Fruit fly (Drosophila melanogaster) whole organism, embryonic: ENCODE data around the gene CG18301.
A peak's percentile ranks its signal among the peaks of the same experiment; 100 is the strongest.

Source experiments
- Bgb ChIP-seq: fragments of 200-800 bp; sonication (Bioruptor generic); IDR thresholded peaks from 2 replicates; pipeline ENCODE4 v1.3.6; 2022; ENCODE audit warnings: missing biosample characterization, missing genetic modification characterization; ENCODE audit not compliant: partially characterized antibody
- CG11398 ChIP-seq: fragments of 200-800 bp; sonication (Bioruptor generic); optimal IDR thresholded peaks from 2 replicates; lab custom pipeline; 2016; ENCODE audit warnings: missing biosample characterization, missing genetic modification characterization
- CG12236 ChIP-seq: fragments of 200-800 bp; sonication (Bioruptor generic); optimal IDR thresholded peaks from 2 replicates; lab custom pipeline; 2016; ENCODE audit warnings: missing biosample characterization, missing genetic modification characterization
- CG12659 ChIP-seq: fragments of 200-800 bp; sonication (Bioruptor generic); optimal IDR thresholded peaks from 3 replicates; lab custom pipeline; 2017; ENCODE audit warnings: mild to moderate bottlenecking, missing biosample characterization, missing genetic modification reagents, missing genetic modification characterization
- CG14860 ChIP-seq: fragments of 200-800 bp; sonication (Bioruptor generic); IDR thresholded peaks from 3 replicates; pipeline ENCODE4 v1.3.6; 2022; ENCODE audit warnings: missing biosample characterization, missing genetic modification characterization; ENCODE audit not compliant: partially characterized antibody
- CG15011 ChIP-seq: fragments of 200-800 bp; sonication (Bioruptor generic); optimal IDR thresholded peaks from 3 replicates; lab custom pipeline; 2018; ENCODE audit warnings: missing biosample characterization, mild to moderate bottlenecking, missing genetic modification characterization
- CG15269 ChIP-seq: fragments of 200-800 bp; sonication (Bioruptor generic); optimal IDR thresholded peaks from 2 replicates; lab custom pipeline; 2018; ENCODE audit warnings: missing biosample characterization, mild to moderate bottlenecking, missing genetic modification characterization, moderate library complexity
- CG15479 ChIP-seq: fragments of 200-800 bp; sonication (Bioruptor generic); optimal IDR thresholded peaks from 3 replicates; lab custom pipeline; 2019; ENCODE audit warnings: missing biosample characterization, mild to moderate bottlenecking, missing genetic modification characterization, moderate library complexity
- CG15601 ChIP-seq: fragments of 200-800 bp; sonication (Bioruptor generic); optimal IDR thresholded peaks from 3 replicates; lab custom pipeline; 2019; ENCODE audit warnings: missing biosample characterization, mild to moderate bottlenecking, missing genetic modification characterization, moderate library complexity
- CG16815 ChIP-seq: fragments of 200-800 bp; sonication (Bioruptor generic); optimal IDR thresholded peaks from 3 replicates; lab custom pipeline; 2017; ENCODE audit warnings: missing biosample characterization, mild to moderate bottlenecking, missing genetic modification characterization
- CG17328 ChIP-seq: fragments of 200-800 bp; sonication (Bioruptor generic); IDR thresholded peaks from 2 replicates; pipeline ENCODE4 v1.3.6; 2022; ENCODE audit warnings: missing biosample characterization, missing genetic modification characterization
- CG2129 ChIP-seq: fragments of 200-800 bp; sonication (Bioruptor generic); IDR thresholded peaks from 2 replicates; pipeline ENCODE4 v1.3.6; 2022; ENCODE audit warnings: missing biosample characterization, missing genetic modification characterization; ENCODE audit not compliant: partially characterized antibody
- CG2199 ChIP-seq: fragments of 200-800 bp; sonication (Bioruptor generic); IDR thresholded peaks from 3 replicates; pipeline ENCODE4 v1.3.6; 2022; ENCODE audit warnings: missing biosample characterization, missing genetic modification characterization
- CG2202 ChIP-seq: fragments of 200-800 bp; sonication (Bioruptor generic); optimal IDR thresholded peaks from 2 replicates; lab custom pipeline; 2018; ENCODE audit warnings: missing biosample characterization, mild to moderate bottlenecking, missing genetic modification characterization
- CG31388 ChIP-seq: fragments of 200-800 bp; sonication (Bioruptor generic); optimal IDR thresholded peaks from 2 replicates; lab custom pipeline; 2016; ENCODE audit warnings: missing biosample characterization, missing genetic modification characterization
- CG32532 ChIP-seq: fragments of 200-800 bp; sonication (Bioruptor generic); IDR thresholded peaks from 2 replicates; pipeline ENCODE4 v1.3.6; 2022; ENCODE audit warnings: missing biosample characterization, missing genetic modification characterization
- CG34224 ChIP-seq: fragments of 200-800 bp; sonication (Bioruptor generic); IDR thresholded peaks from 3 replicates; pipeline ENCODE4 v1.3.6; 2022; ENCODE audit warnings: missing biosample characterization, missing genetic modification characterization; ENCODE audit not compliant: partially characterized antibody
- CG3995 ChIP-seq: fragments of 200-800 bp; sonication (Bioruptor generic); optimal IDR thresholded peaks from 3 replicates; lab custom pipeline; 2016; ENCODE audit warnings: missing biosample characterization, missing genetic modification characterization
- CG4360 ChIP-seq: fragments of 200-800 bp; sonication (Bioruptor generic); IDR thresholded peaks from 2 replicates; pipeline ENCODE4 v1.3.6; 2022; ENCODE audit warnings: missing biosample characterization, missing genetic modification characterization
- CG43689 ChIP-seq: fragments of 200-800 bp; sonication (Bioruptor generic); IDR thresholded peaks from 2 replicates; pipeline ENCODE4 v1.3.6; 2022; ENCODE audit warnings: missing biosample characterization, missing genetic modification characterization
- CG4820 ChIP-seq: fragments of 200-800 bp; sonication (Bioruptor generic); optimal IDR thresholded peaks from 3 replicates; lab custom pipeline; 2016; ENCODE audit warnings: missing biosample characterization, missing genetic modification characterization
- CG5245 ChIP-seq: fragments of 200-800 bp; sonication (Bioruptor generic); optimal IDR thresholded peaks from 3 replicates; lab custom pipeline; 2016; ENCODE audit warnings: missing biosample characterization, missing genetic modification characterization
- CG6791 ChIP-seq: fragments of 200-800 bp; sonication (Bioruptor generic); IDR thresholded peaks from 3 replicates; pipeline ENCODE4 v1.3.6; 2022; ENCODE audit warnings: missing biosample characterization, missing genetic modification characterization; ENCODE audit not compliant: partially characterized antibody
- CG6813 ChIP-seq: fragments of 200-800 bp; sonication (Bioruptor generic); optimal IDR thresholded peaks from 2 replicates; lab custom pipeline; 2017; ENCODE audit warnings: missing biosample characterization, missing genetic modification characterization, mild to moderate bottlenecking, moderate library complexity, missing genetic modification reagents
- CG7987 ChIP-seq: fragments of 200-800 bp; sonication (Bioruptor generic); optimal IDR thresholded peaks from 2 replicates; lab custom pipeline; 2018; ENCODE audit warnings: missing biosample characterization, mild to moderate bottlenecking, missing genetic modification characterization, moderate library complexity
- CG9727 ChIP-seq: fragments of 200-800 bp; sonication (Bioruptor generic); optimal IDR thresholded peaks from 3 replicates; lab custom pipeline; 2017; ENCODE audit warnings: missing biosample characterization, mild to moderate bottlenecking, missing genetic modification characterization
- Ets65A ChIP-seq: fragments of 200-800 bp; sonication (Bioruptor generic); peaks from one replicate; lab custom pipeline; 2016; ENCODE audit warnings: missing biosample characterization, missing genetic modification characterization
- Ptx1 ChIP-seq: fragments of 200-800 bp; sonication (Bioruptor generic); IDR thresholded peaks from 2 replicates; pipeline ENCODE4 v1.3.6; 2022; ENCODE audit warnings: missing biosample characterization, missing genetic modification characterization
- Six4 ChIP-seq: fragments of 200-800 bp; sonication (Bioruptor generic); optimal IDR thresholded peaks from 2 replicates; lab custom pipeline; 2016; ENCODE audit warnings: missing biosample characterization, missing genetic modification characterization
- Sry-β ChIP-seq: fragments of 200-800 bp; sonication (Bioruptor generic); optimal IDR thresholded peaks from 2 replicates; lab custom pipeline; 2018; ENCODE audit warnings: missing biosample characterization, mild to moderate bottlenecking, missing genetic modification characterization, moderate library complexity
- TFAM ChIP-seq: fragments of 200-800 bp; sonication (Bioruptor generic); optimal IDR thresholded peaks from 2 replicates; lab custom pipeline; 2017; ENCODE audit warnings: missing biosample characterization, missing genetic modification characterization, inconsistent platforms
- Tbp ChIP-seq: fragments of >200 bp; optimal IDR thresholded peaks from 2 replicates; lab custom pipeline; 2018; ENCODE audit warnings: missing biosample characterization, missing genetic modification characterization
- YL-1 ChIP-seq: fragments of 200-800 bp; sonication (Bioruptor generic); optimal IDR thresholded peaks from 3 replicates; lab custom pipeline; 2017; ENCODE audit warnings: missing biosample characterization, mild to moderate bottlenecking, missing genetic modification characterization
- ash1 ChIP-seq: fragments of 200-800 bp; sonication (Bioruptor generic); optimal IDR thresholded peaks from 2 replicates; lab custom pipeline; 2018; ENCODE audit warnings: missing biosample characterization, mild to moderate bottlenecking, missing genetic modification characterization
- bab2 ChIP-seq: fragments of 200-800 bp; sonication (Bioruptor generic); optimal IDR thresholded peaks from 2 replicates; lab custom pipeline; 2016; ENCODE audit warnings: missing biosample characterization, missing genetic modification characterization
- bbx ChIP-seq: fragments of 200-800 bp; sonication (Bioruptor generic); IDR thresholded peaks from 2 replicates; pipeline ENCODE4 v1.3.6; 2022; ENCODE audit warnings: missing biosample characterization, missing genetic modification characterization; ENCODE audit not compliant: partially characterized antibody
- bcd ChIP-seq: fragments of 200-800 bp; sonication (Bioruptor generic); optimal IDR thresholded peaks from 2 replicates; lab custom pipeline; 2017; ENCODE audit warnings: missing biosample characterization, mild to moderate bottlenecking, missing genetic modification characterization
- cas ChIP-seq: fragments of 200-800 bp; sonication (Bioruptor generic); IDR thresholded peaks from 2 replicates; pipeline ENCODE4 v1.3.6; 2022; ENCODE audit warnings: missing biosample characterization, missing genetic modification characterization
- dimm ChIP-seq: fragments of 200-800 bp; sonication (Bioruptor generic); IDR thresholded peaks from 2 replicates; pipeline ENCODE4 v1.3.6; 2022; ENCODE audit warnings: missing biosample characterization, missing genetic modification characterization
- gsb ChIP-seq: fragments of 200-800 bp; sonication (Bioruptor generic); IDR thresholded peaks from 2 replicates; pipeline ENCODE4 v1.3.6; 2022; ENCODE audit warnings: missing biosample characterization, missing genetic modification characterization
- gt ChIP-seq: fragments of 200-800 bp; sonication (Bioruptor generic); IDR thresholded peaks from 2 replicates; pipeline ENCODE4 v1.3.6; 2022; ENCODE audit warnings: missing biosample characterization, missing genetic modification characterization
- hbn ChIP-seq: fragments of 200-800 bp; sonication (Bioruptor generic); IDR thresholded peaks from 2 replicates; pipeline ENCODE4 v1.3.6; 2022; ENCODE audit warnings: missing biosample characterization, missing genetic modification characterization; ENCODE audit not compliant: partially characterized antibody
- hkb ChIP-seq, 2 experiments: fragments of 200-800 bp in 1 of 2; fragments of >200 bp in 1 of 2; sonication (Bioruptor generic) in 1 of 2; IDR thresholded peaks in 1 of 2; optimal IDR thresholded peaks in 1 of 2; 2 replicates each; pipeline versions ENCODE4 v1.3.6 to Lab custom; 2017 to 2022; ENCODE audit warnings: missing biosample characterization in 1 of 2, missing genetic modification characterization in 1 of 2
- hth ChIP-seq: fragments of >200 bp; optimal IDR thresholded peaks from 2 replicates; lab custom pipeline; 2017; ENCODE audit warnings: inconsistent platforms
- mirr ChIP-seq: fragments of 200-800 bp; sonication (Bioruptor generic); optimal IDR thresholded peaks from 3 replicates; lab custom pipeline; 2018; ENCODE audit warnings: missing biosample characterization, mild to moderate bottlenecking, missing genetic modification characterization
- pum ChIP-seq: fragments of 200-800 bp; sonication (Bioruptor generic); optimal IDR thresholded peaks from 2 replicates; lab custom pipeline; 2016; ENCODE audit warnings: missing biosample characterization, missing genetic modification characterization
- sc ChIP-seq, 3 experiments: fragments of >200 bp in 2 of 3; fragments of 200-800 bp in 1 of 3; sonication (Bioruptor generic) in 1 of 3; optimal IDR thresholded peaks; 2 replicates in 2 of 3; 3 replicates in 1 of 3; lab custom pipeline; 2017; ENCODE audit warnings: mild to moderate bottlenecking in 1 of 3, missing biosample characterization in 1 of 3, missing genetic modification characterization in 1 of 3, missing genetic modification reagents in 1 of 3
- slou ChIP-seq: fragments of 200-800 bp; sonication (Bioruptor generic); optimal IDR thresholded peaks from 3 replicates; lab custom pipeline; 2016; ENCODE audit warnings: missing biosample characterization, missing genetic modification characterization
- twi ChIP-seq: fragments of 200-800 bp; optimal IDR thresholded peaks from 2 replicates; lab custom pipeline; 2019; ENCODE audit warnings: missing biosample characterization, mild to moderate bottlenecking, missing genetic modification characterization, moderate library complexity
- zen2 ChIP-seq: fragments of 200-800 bp; sonication (Bioruptor generic); IDR thresholded peaks from 3 replicates; pipeline ENCODE4 v1.3.6; 2022; ENCODE audit warnings: missing biosample characterization, missing genetic modification characterization; ENCODE audit not compliant: partially characterized antibody

Gene CG18301

DNA sequence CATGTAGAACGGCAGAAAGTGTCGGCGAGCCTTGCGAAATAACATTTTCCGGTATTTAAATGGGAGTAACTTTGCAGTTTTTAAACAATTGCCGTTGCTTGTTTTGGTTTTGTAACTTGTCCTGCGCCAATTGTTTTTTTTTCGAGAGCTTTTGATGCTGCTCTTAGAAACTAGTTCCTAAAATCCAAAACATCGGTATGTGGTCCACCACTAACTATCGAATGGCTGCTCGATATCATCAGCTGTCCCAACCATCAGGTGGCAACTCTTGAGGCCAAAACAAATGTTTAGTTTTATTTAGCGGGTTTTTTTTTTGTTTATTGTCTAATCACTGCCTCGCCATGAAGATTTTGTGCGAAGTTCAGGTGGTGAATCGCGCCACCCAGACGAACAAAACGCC is 14.5 kb upstream of the CG18301 start, which contains the start of the genes Fatp1 and Lrr47 (continued):
- no peak for TF ChIP-seq Tbp (GFP tag; lab: Kevin White, UChicago)
- TF ChIP-seq CG15011 (GFP tag; lab: Kevin White, UChicago), result no peak
- peak; percentile 90 for TF ChIP-seq bbx (GFP tag; lab: Robert Waterston, UW)
- TF ChIP-seq CG16815 (GFP tag; lab: Kevin White, UChicago), result no peak
- TF ChIP-seq CG2199 (GFP tag; lab: Robert Waterston, UW), result no peak
- no peak for TF ChIP-seq CG12659 (GFP tag; lab: Kevin White, UChicago)
- TF ChIP-seq slou (GFP tag; lab: Kevin White, UChicago), result no peak
- TF ChIP-seq CG2202 (tag; lab: Kevin White, UChicago), result no peak
- no peak for TF ChIP-seq CG15269 (tag; lab: Kevin White, UChicago)
- no peak for TF ChIP-seq pum (GFP tag; lab: Kevin White, UChicago)
- TF ChIP-seq mirr (GFP tag; lab: Kevin White, UChicago), result no peak
- TF ChIP-seq CG32532 (GFP tag; lab: Robert Waterston, UW), result no peak
- TF ChIP-seq hkb (optimal IDR thresholded peaks at IDR 0.05; lab: Kevin White, UChicago), result no peak
- TF ChIP-seq hkb (GFP tag; IDR thresholded peaks at IDR 0.05; lab: Robert Waterston, UW), result no peak
- no peak for TF ChIP-seq CG6813 (GFP tag; lab: Kevin White, UChicago)
- no peak for TF ChIP-seq CG15479 (GFP tag; lab: Kevin White, UChicago)
- no peak for TF ChIP-seq cas (GFP tag; lab: Robert Waterston, UW)
- no peak for TF ChIP-seq Ptx1 (GFP tag; lab: Robert Waterston, UW)
- TF ChIP-seq CG4820, result no peak
- TF ChIP-seq YL-1 (GFP tag; lab: Kevin White, UChicago), result peak; percentile 32
- no peak for TF ChIP-seq gsb (GFP tag; lab: Robert Waterston, UW)
- no peak for TF ChIP-seq CG5245 (GFP tag; lab: Kevin White, UChicago)
- TF ChIP-seq CG31388 (GFP tag; lab: Kevin White, UChicago), result no peak
- TF ChIP-seq CG12236 (GFP tag; lab: Kevin White, UChicago), result no peak
- peak; percentile 85 for TF ChIP-seq hbn (GFP tag; lab: Robert Waterston, UW)
- TF ChIP-seq gt (GFP tag; lab: Robert Waterston, UW), result no peak
- no peak for TF ChIP-seq CG17328 (GFP tag; lab: Robert Waterston, UW)
- no peak for TF ChIP-seq twi
- TF ChIP-seq CG14860 (GFP tag; lab: Robert Waterston, UW), result peak; percentile 76
- no peak for TF ChIP-seq CG3995 (GFP tag; lab: Kevin White, UChicago)
- TF ChIP-seq CG7987 (GFP tag; lab: Kevin White, UChicago), result no peak
- peak; percentile 84 for TF ChIP-seq CG6791
- no peak for TF ChIP-seq CG43689 (GFP tag; lab: Robert Waterston, UW)
- peak; percentile 68; the same call in 2 of the 3 replicates for TF ChIP-seq zen2 (GFP tag; lab: Robert Waterston, UW)
- TF ChIP-seq Six4, result no peak
- TF ChIP-seq bab2 (GFP tag; lab: Kevin White, UChicago), result no peak
- TF ChIP-seq Sry-β (GFP tag; lab: Kevin White, UChicago), result peak; percentile 14
- no peak for TF ChIP-seq TFAM
- TF ChIP-seq CG2129 (GFP tag; lab: Robert Waterston, UW), result peak; percentile 71; the same call in 1 of the 2 replicates
- no peak for TF ChIP-seq Ets65A
- TF ChIP-seq CG4360 (GFP tag; lab: Robert Waterston, UW), result no peak
- no peak for TF ChIP-seq dimm
- no peak for TF ChIP-seq hth
- TF ChIP-seq Bgb, result peak; percentile 91
- peak; percentile 77 for TF ChIP-seq CG34224 (GFP tag; lab: Robert Waterston, UW)
- TF ChIP-seq CG9727 (GFP tag; lab: Kevin White, UChicago), result no peak
- no peak for TF ChIP-seq sc (optimal IDR thresholded peaks at IDR 0.05; lab: Kevin White, UChicago)
- no peak for TF ChIP-seq sc (GFP tag; optimal IDR thresholded peaks at IDR 0.05; lab: Kevin White, UChicago)
- no peak for TF ChIP-seq CG15601 (tag; lab: Kevin White, UChicago)
- no peak for TF ChIP-seq bcd (GFP tag; lab: Kevin White, UChicago)
- peak; percentile 23 for TF ChIP-seq CG11398
- no peak for TF ChIP-seq ash1 (GFP tag; lab: Kevin White, UChicago)
